Fruit fly (Drosophila melanogaster) whole organism, embryonic: Measurements from ENCODE around the gene CG10477.

Experiments used
- Abd-B ChIP-seq: fragments of 200-800 bp; sonication (Bioruptor generic); optimal IDR thresholded peaks from 2 replicates; lab custom pipeline; 2018; ENCODE audit warnings: missing biosample characterization, mild to moderate bottlenecking, missing genetic modification characterization, moderate library complexity
- B-H1 ChIP-seq: fragments of 200-800 bp; sonication (Bioruptor generic); IDR thresholded peaks from 3 replicates; pipeline ENCODE4 v1.3.6; 2022; ENCODE audit warnings: missing biosample characterization, missing genetic modification characterization
- CG10147 ChIP-seq: fragments of 200-800 bp; sonication (Bioruptor generic); optimal IDR thresholded peaks from 2 replicates; lab custom pipeline; 2019; ENCODE audit warnings: missing biosample characterization, mild to moderate bottlenecking, missing genetic modification characterization, moderate library complexity
- CG10462 ChIP-seq: fragments of 200-800 bp; sonication (Bioruptor generic); optimal IDR thresholded peaks from 2 replicates; lab custom pipeline; 2016; ENCODE audit warnings: missing biosample characterization, missing genetic modification characterization
- CG10543 ChIP-seq: fragments of 200-800 bp; sonication (Bioruptor generic); optimal IDR thresholded peaks from 3 replicates; lab custom pipeline; 2017; ENCODE audit warnings: missing biosample characterization, mild to moderate bottlenecking, missing genetic modification characterization, moderate library complexity
- CG11456 ChIP-seq: fragments of 200-800 bp; sonication (Bioruptor generic); IDR thresholded peaks from 3 replicates; pipeline ENCODE4 v1.3.6; 2022; ENCODE audit warnings: missing biosample characterization, missing genetic modification characterization
- CG11723 ChIP-seq: fragments of 200-800 bp; sonication (Bioruptor generic); optimal IDR thresholded peaks from 2 replicates; lab custom pipeline; 2017; ENCODE audit warnings: missing biosample characterization, mild to moderate bottlenecking, missing genetic modification characterization
- CG12236 ChIP-seq: fragments of 200-800 bp; sonication (Bioruptor generic); optimal IDR thresholded peaks from 2 replicates; lab custom pipeline; 2016; ENCODE audit warnings: missing biosample characterization, missing genetic modification characterization
- CG13296 ChIP-seq: fragments of 200-800 bp; sonication (Bioruptor generic); optimal IDR thresholded peaks from 3 replicates; lab custom pipeline; 2018; ENCODE audit warnings: missing biosample characterization, mild to moderate bottlenecking, missing genetic modification characterization
- CG13624 ChIP-seq: fragments of 200-800 bp; sonication (Bioruptor generic); optimal IDR thresholded peaks from 2 replicates; lab custom pipeline; 2016; ENCODE audit warnings: missing biosample characterization, missing genetic modification characterization
- CG14441 ChIP-seq: fragments of 200-800 bp; sonication (Bioruptor generic); IDR thresholded peaks from 2 replicates; pipeline ENCODE4 v1.3.6; 2022; ENCODE audit warnings: missing biosample characterization, missing genetic modification characterization
- CG14710 ChIP-seq: fragments of 200-800 bp; sonication (Bioruptor generic); optimal IDR thresholded peaks from 3 replicates; lab custom pipeline; 2019; ENCODE audit warnings: missing biosample characterization, mild to moderate bottlenecking, missing genetic modification characterization, moderate library complexity
- CG17186 ChIP-seq: fragments of 200-800 bp; sonication (Bioruptor generic); optimal IDR thresholded peaks from 3 replicates; lab custom pipeline; 2017; ENCODE audit warnings: missing biosample characterization, missing genetic modification reagents, missing genetic modification characterization
- CG18011 ChIP-seq: fragments of 200-800 bp; sonication (Bioruptor generic); optimal IDR thresholded peaks from 2 replicates; lab custom pipeline; 2017; ENCODE audit warnings: missing biosample characterization, missing genetic modification characterization, mild to moderate bottlenecking, moderate library complexity, missing genotype
- CG2199 ChIP-seq: fragments of 200-800 bp; sonication (Bioruptor generic); IDR thresholded peaks from 3 replicates; pipeline ENCODE4 v1.3.6; 2022; ENCODE audit warnings: missing biosample characterization, missing genetic modification characterization
- CG2889 ChIP-seq: fragments of 200-800 bp; sonication (Bioruptor generic); IDR thresholded peaks from 3 replicates; pipeline ENCODE4 v1.3.6; 2022; ENCODE audit warnings: missing biosample characterization, missing genetic modification characterization
- CG31388 ChIP-seq: fragments of 200-800 bp; sonication (Bioruptor generic); optimal IDR thresholded peaks from 2 replicates; lab custom pipeline; 2016; ENCODE audit warnings: missing biosample characterization, missing genetic modification characterization
- CG32772 ChIP-seq: fragments of 200-800 bp; sonication (Bioruptor generic); IDR thresholded peaks from 2 replicates; pipeline ENCODE4 v1.3.6; 2022; ENCODE audit warnings: missing biosample characterization, missing genetic modification characterization
- CG3838 ChIP-seq: fragments of 200-800 bp; sonication (Bioruptor generic); optimal IDR thresholded peaks from 3 replicates; lab custom pipeline; 2016; ENCODE audit warnings: missing biosample characterization, missing genetic modification characterization
- CG3995 ChIP-seq: fragments of 200-800 bp; sonication (Bioruptor generic); optimal IDR thresholded peaks from 3 replicates; lab custom pipeline; 2016; ENCODE audit warnings: missing biosample characterization, missing genetic modification characterization
- CG4707 ChIP-seq: fragments of 200-800 bp; sonication (Bioruptor generic); optimal IDR thresholded peaks from 2 replicates; lab custom pipeline; 2018; ENCODE audit warnings: missing biosample characterization, mild to moderate bottlenecking, missing genetic modification characterization, moderate library complexity
- CG6175 ChIP-seq: fragments of 200-800 bp; sonication (Bioruptor generic); IDR thresholded peaks from 3 replicates; pipeline ENCODE4 v1.3.6; 2022; ENCODE audit warnings: missing biosample characterization, missing genetic modification characterization
- CG8478 ChIP-seq: fragments of >200 bp; optimal IDR thresholded peaks from 2 replicates; lab custom pipeline; 2018
- CG9215 ChIP-seq: fragments of 200-800 bp; sonication (Bioruptor generic); IDR thresholded peaks from 2 replicates; pipeline ENCODE4 v1.3.6; 2022; ENCODE audit warnings: missing biosample characterization, missing genetic modification characterization
- CoRest ChIP-seq: fragments of 200-800 bp; sonication (Bioruptor generic); optimal IDR thresholded peaks from 3 replicates; lab custom pipeline; 2018; ENCODE audit warnings: missing biosample characterization, mild to moderate bottlenecking, missing genetic modification characterization, moderate library complexity
- Dfd ChIP-seq, 2 experiments: fragments of >200 bp; optimal IDR thresholded peaks; 2 replicates each; lab custom pipeline; 2017; ENCODE audit warnings: missing biosample characterization in 2 of 2, missing genetic modification characterization in 2 of 2
- E2f1 ChIP-seq: fragments of 200-800 bp; sonication (Bioruptor generic); IDR thresholded peaks from 2 replicates; pipeline ENCODE4 v1.3.6; 2022; ENCODE audit warnings: missing biosample characterization, missing genetic modification characterization
- Elba2 ChIP-seq: fragments of 200-800 bp; sonication (Bioruptor generic); optimal IDR thresholded peaks from 3 replicates; lab custom pipeline; 2016; ENCODE audit warnings: missing biosample characterization, missing genetic modification characterization
- Ets65A ChIP-seq: fragments of 200-800 bp; sonication (Bioruptor generic); peaks from one replicate; lab custom pipeline; 2016; ENCODE audit warnings: missing biosample characterization, missing genetic modification characterization
- Fer2 ChIP-seq: fragments of 200-800 bp; sonication (Bioruptor generic); optimal IDR thresholded peaks from 2 replicates; lab custom pipeline; 2018; ENCODE audit warnings: missing biosample characterization, mild to moderate bottlenecking, missing genetic modification characterization, moderate library complexity
- HLH3B ChIP-seq: fragments of 200-800 bp; sonication (Bioruptor generic); IDR thresholded peaks from 2 replicates; pipeline ENCODE4 v1.3.6; 2022; ENCODE audit warnings: missing biosample characterization, missing genetic modification characterization
- Mad ChIP-seq: fragments of 200-800 bp; sonication (Bioruptor generic); optimal IDR thresholded peaks from 2 replicates; lab custom pipeline; 2016; ENCODE audit warnings: missing biosample characterization, missing genetic modification characterization
- Mes4 ChIP-seq: fragments of 200-800 bp; sonication (Bioruptor generic); optimal IDR thresholded peaks from 2 replicates; lab custom pipeline; 2016; ENCODE audit warnings: missing biosample characterization, missing genetic modification characterization
- Nf-YB ChIP-seq: fragments of 200-800 bp; sonication (Bioruptor generic); optimal IDR thresholded peaks from 3 replicates; lab custom pipeline; 2019; ENCODE audit warnings: missing biosample characterization, mild to moderate bottlenecking, missing genetic modification characterization, moderate library complexity
- Pdp1 ChIP-seq, 2 experiments: fragments of 200-800 bp; sonication (Bioruptor generic); optimal IDR thresholded peaks; 3 replicates each; lab custom pipeline; 2016; ENCODE audit warnings: missing biosample characterization in 2 of 2, missing genetic modification characterization in 2 of 2, mild to moderate bottlenecking in 1 of 2, moderate library complexity in 1 of 2
- Stat92E ChIP-seq, 3 experiments: fragments of >200 bp in 2 of 3; fragments of 200-800 bp in 1 of 3; sonication (Bioruptor generic) in 1 of 3; optimal IDR thresholded peaks; 2 replicates each; lab custom pipeline; 2017 to 2019; ENCODE audit warnings: missing biosample characterization in 3 of 3, missing genetic modification characterization in 3 of 3, mild to moderate bottlenecking in 1 of 3, moderate library complexity in 1 of 3
- TFAM ChIP-seq: fragments of 200-800 bp; sonication (Bioruptor generic); optimal IDR thresholded peaks from 2 replicates; lab custom pipeline; 2017; ENCODE audit warnings: missing biosample characterization, missing genetic modification characterization, inconsistent platforms
- ash1 ChIP-seq: fragments of 200-800 bp; sonication (Bioruptor generic); optimal IDR thresholded peaks from 2 replicates; lab custom pipeline; 2018; ENCODE audit warnings: missing biosample characterization, mild to moderate bottlenecking, missing genetic modification characterization
- cg ChIP-seq: fragments of 200-800 bp; sonication (Bioruptor generic); optimal IDR thresholded peaks from 3 replicates; lab custom pipeline; 2019; ENCODE audit warnings: missing biosample characterization, mild to moderate bottlenecking, missing genetic modification characterization, moderate library complexity
- dimm ChIP-seq: fragments of 200-800 bp; sonication (Bioruptor generic); IDR thresholded peaks from 2 replicates; pipeline ENCODE4 v1.3.6; 2022; ENCODE audit warnings: missing biosample characterization, missing genetic modification characterization
- dm ChIP-seq: fragments of 200-800 bp; sonication (Bioruptor generic); optimal IDR thresholded peaks from 3 replicates; lab custom pipeline; 2016; ENCODE audit warnings: missing biosample characterization, missing genetic modification characterization
- ewg ChIP-seq: fragments of 200-800 bp; sonication (Bioruptor generic); optimal IDR thresholded peaks from 3 replicates; lab custom pipeline; 2017; ENCODE audit warnings: mild to moderate bottlenecking, missing biosample characterization, missing genetic modification reagents, missing genetic modification characterization
- hkb ChIP-seq, 2 experiments: fragments of 200-800 bp in 1 of 2; fragments of >200 bp in 1 of 2; sonication (Bioruptor generic) in 1 of 2; IDR thresholded peaks in 1 of 2; optimal IDR thresholded peaks in 1 of 2; 2 replicates each; pipeline versions ENCODE4 v1.3.6 to Lab custom; 2017 to 2022; ENCODE audit warnings: missing biosample characterization in 1 of 2, missing genetic modification characterization in 1 of 2
- klu ChIP-seq: fragments of 200-800 bp; sonication (Bioruptor generic); IDR thresholded peaks from 2 replicates; pipeline ENCODE4 v1.3.6; 2022; ENCODE audit warnings: missing biosample characterization, missing genetic modification characterization
- lab ChIP-seq: fragments of 200-800 bp; sonication (Bioruptor generic); optimal IDR thresholded peaks from 3 replicates; lab custom pipeline; 2017; ENCODE audit warnings: missing biosample characterization, missing genetic modification characterization, mild to moderate bottlenecking, moderate library complexity, missing genetic modification reagents
- oc ChIP-seq: fragments of 200-800 bp; sonication (Bioruptor generic); optimal IDR thresholded peaks from 2 replicates; lab custom pipeline; 2018; ENCODE audit warnings: missing biosample characterization, mild to moderate bottlenecking, missing genetic modification characterization, moderate library complexity
- prd ChIP-seq, 3 experiments: fragments of >200 bp in 2 of 3; fragments of 200-800 bp in 1 of 3; sonication (Bioruptor generic) in 1 of 3; optimal IDR thresholded peaks in 2 of 3; IDR thresholded peaks in 1 of 3; 2 replicates in 2 of 3; 3 replicates in 1 of 3; pipeline versions ENCODE4 v1.3.6 to Lab custom; 2017 to 2022; ENCODE audit warnings: missing biosample characterization in 1 of 3, missing genetic modification characterization in 1 of 3
- slbo ChIP-seq: fragments of 200-800 bp; sonication (Bioruptor generic); IDR thresholded peaks from 2 replicates; pipeline ENCODE4 v1.3.6; 2022; ENCODE audit warnings: missing biosample characterization, missing genetic modification characterization
- tio ChIP-seq: fragments of 200-800 bp; sonication (Bioruptor generic); optimal IDR thresholded peaks from 2 replicates; lab custom pipeline; 2017; ENCODE audit warnings: missing biosample characterization, missing genetic modification characterization, inconsistent platforms
- tll ChIP-seq, 2 experiments: fragments of 200-800 bp in 1 of 2; fragments of >200 bp in 1 of 2; sonication (Bioruptor generic) in 1 of 2; optimal IDR thresholded peaks; 2 replicates each; lab custom pipeline; 2017 to 2019; ENCODE audit warnings: missing biosample characterization in 2 of 2, missing genetic modification characterization in 2 of 2, mild to moderate bottlenecking in 1 of 2, moderate library complexity in 1 of 2

CG10477 gene

dm6 chr3L:5987637-5988036 lies 46.8 kb downstream of the CG10477 start (continued):
- TF ChIP-seq B-H1 (GFP tag; lab: Robert Waterston, UW), result no peak
- no peak for TF ChIP-seq tio (GFP tag; lab: Kevin White, UChicago)
- TF ChIP-seq ash1 (GFP tag; lab: Kevin White, UChicago), result no peak
- peak; percentile 4 for TF ChIP-seq CG4707 (GFP tag; lab: Kevin White, UChicago)
- peak; percentile 47 for TF ChIP-seq CoRest
- TF ChIP-seq TFAM (GFP tag; lab: Kevin White, UChicago), result peak; percentile 23
- TF ChIP-seq CG12236, result peak; percentile 36
- TF ChIP-seq Fer2, result no peak
- TF ChIP-seq cg (GFP tag; lab: Kevin White, UChicago), result no peak
- no peak for TF ChIP-seq CG2199 (GFP tag; lab: Robert Waterston, UW)
- no peak for TF ChIP-seq CG14441 (GFP tag; lab: Robert Waterston, UW)
- TF ChIP-seq Pdp1 (GFP tag; optimal IDR thresholded peaks at IDR 0.05; lab: Kevin White, UChicago), result peak; percentile 5 to 27
- TF ChIP-seq Ets65A (GFP tag; lab: Kevin White, UChicago), result peak; percentile 83
- TF ChIP-seq CG3838 (GFP tag; lab: Kevin White, UChicago), result no peak
- no peak for TF ChIP-seq CG8478
- no peak for TF ChIP-seq CG31388
- TF ChIP-seq dm (GFP tag; lab: Kevin White, UChicago), result no peak
- no peak for TF ChIP-seq hkb (optimal IDR thresholded peaks at IDR 0.05; lab: Kevin White, UChicago)
- TF ChIP-seq hkb (GFP tag; IDR thresholded peaks at IDR 0.05; lab: Robert Waterston, UW), result peak; percentile 31; the same call in 1 of the 2 replicates
- TF ChIP-seq HLH3B (GFP tag; lab: Robert Waterston, UW), result 0 out of 2 replicates have a peak, but pooled peaks have one; percentile 43
- TF ChIP-seq Dfd (GFP tag; optimal IDR thresholded peaks at IDR 0.05; lab: Kevin White, UChicago), result no peak
- TF ChIP-seq Nf-YB (GFP tag; lab: Kevin White, UChicago), result no peak
- peak; percentile 29 for TF ChIP-seq ewg (GFP tag; lab: Kevin White, UChicago)
- no peak for TF ChIP-seq CG10147 (GFP tag; lab: Kevin White, UChicago)
- peak; percentile 11 for TF ChIP-seq Abd-B
- TF ChIP-seq CG13296 (GFP tag; lab: Kevin White, UChicago), result no peak
- TF ChIP-seq klu, result no peak
- peak; percentile 24 for TF ChIP-seq Elba2
- no peak for TF ChIP-seq E2f1 (GFP tag; lab: Robert Waterston, UW)
- peak; percentile 26; the same call in 1 of the 2 replicates for TF ChIP-seq CG9215
- TF ChIP-seq slbo (GFP tag; lab: Robert Waterston, UW), result no peak
- TF ChIP-seq CG13624, result no peak
- TF ChIP-seq CG10543 (GFP tag; lab: Kevin White, UChicago), result no peak
- TF ChIP-seq CG17186 (GFP tag; lab: Kevin White, UChicago), result no peak
- no peak for TF ChIP-seq prd (optimal IDR thresholded peaks at IDR 0.05; lab: Kevin White, UChicago)
- TF ChIP-seq prd (GFP tag; IDR thresholded peaks at IDR 0.05; lab: Robert Waterston, UW), result peak; percentile 75; the same call in 2 of the 3 replicates
- peak; percentile 51 for TF ChIP-seq Mes4 (GFP tag; lab: Kevin White, UChicago)
- TF ChIP-seq CG11723, result no peak
- no peak for TF ChIP-seq CG2889
- peak; percentile 7 for TF ChIP-seq Mad
- TF ChIP-seq CG3995, result no peak
- peak; percentile 74 for TF ChIP-seq CG14710
- TF ChIP-seq CG6175 (GFP tag; lab: Robert Waterston, UW), result no peak
- no peak for TF ChIP-seq CG18011
- TF ChIP-seq lab (GFP tag; lab: Kevin White, UChicago), result no peak
- TF ChIP-seq tll (GFP tag; optimal IDR thresholded peaks at IDR 0.05; lab: Kevin White, UChicago), result no peak
- no peak for TF ChIP-seq CG11456
- TF ChIP-seq dimm (GFP tag; lab: Robert Waterston, UW), result 0 out of 2 replicates have a peak, but pooled peaks have one; percentile 4
- TF ChIP-seq oc (tag; lab: Kevin White, UChicago), result no peak
- no peak; the same call in 1 of the 2 replicates for TF ChIP-seq CG32772 (GFP tag; lab: Robert Waterston, UW)
- no peak for TF ChIP-seq Stat92E (GFP tag; optimal IDR thresholded peaks at IDR 0.05; lab: Kevin White, UChicago)
- TF ChIP-seq CG10462 (GFP tag; lab: Kevin White, UChicago), result no peak
